Fruit fly (Drosophila melanogaster) whole organism, prepupa: ENCODE results near the gene CG12054.
A peak's percentile ranks its signal among the peaks of the same experiment; 100 is the strongest.

Experiments used
- CG10631 ChIP-seq: fragments of 200-800 bp; sonication (Bioruptor generic); optimal IDR thresholded peaks from 2 replicates; lab custom pipeline; 2016; ENCODE audit warnings: missing biosample characterization, missing genetic modification characterization
- CG11294 ChIP-seq: fragments of 200-800 bp; sonication (Bioruptor generic); IDR thresholded peaks from 2 replicates; pipeline ENCODE4 v1.3.6; 2022; ENCODE audit warnings: missing biosample characterization, missing genetic modification characterization
- CG11762 ChIP-seq: fragments of 200-800 bp; sonication (Bioruptor generic); optimal IDR thresholded peaks from 3 replicates; lab custom pipeline; 2016; ENCODE audit warnings: missing biosample characterization, missing genetic modification characterization; ENCODE audit not compliant: insufficient read depth
- CG11902 ChIP-seq: fragments of 200-800 bp; sonication (Bioruptor generic); optimal IDR thresholded peaks from 3 replicates; lab custom pipeline; 2016; ENCODE audit warnings: missing biosample characterization, missing genetic modification characterization
- CG15336 ChIP-seq: fragments of 200-800 bp; sonication (Bioruptor generic); IDR thresholded peaks from 2 replicates; pipeline ENCODE4 v1.3.6; 2022; ENCODE audit warnings: missing biosample characterization, missing genetic modification characterization
- CG1621 ChIP-seq: fragments of 200-800 bp; sonication (Bioruptor generic); optimal IDR thresholded peaks from 3 replicates; lab custom pipeline; 2018; ENCODE audit warnings: missing biosample characterization, mild to moderate bottlenecking, missing genetic modification characterization
- CG16779 ChIP-seq: fragments of 200-800 bp; sonication (Bioruptor generic); optimal IDR thresholded peaks from 3 replicates; lab custom pipeline; 2017; ENCODE audit warnings: missing biosample characterization, mild to moderate bottlenecking, missing genetic modification characterization
- CG3032 ChIP-seq: fragments of 200-800 bp; optimal IDR thresholded peaks from 2 replicates; lab custom pipeline; 2019; ENCODE audit warnings: missing biosample characterization, mild to moderate bottlenecking, missing genetic modification characterization, moderate library complexity
- CG31627 ChIP-seq: fragments of 200-800 bp; sonication (Bioruptor generic); optimal IDR thresholded peaks from 3 replicates; lab custom pipeline; 2016; ENCODE audit warnings: missing biosample characterization, missing genetic modification characterization
- CG32006 ChIP-seq: fragments of 200-800 bp; sonication (Bioruptor generic); optimal IDR thresholded peaks from 3 replicates; lab custom pipeline; 2017; ENCODE audit warnings: missing biosample characterization, mild to moderate bottlenecking, missing genetic modification characterization
- CG34406 ChIP-seq: fragments of 200-800 bp; sonication (Bioruptor generic); optimal IDR thresholded peaks from 3 replicates; lab custom pipeline; 2016; ENCODE audit warnings: missing biosample characterization, missing genetic modification characterization
- CG3919 ChIP-seq: fragments of 200-800 bp; sonication (Bioruptor generic); optimal IDR thresholded peaks from 3 replicates; lab custom pipeline; 2016; ENCODE audit warnings: missing biosample characterization, missing genetic modification characterization
- CG4318 ChIP-seq: fragments of 200-800 bp; sonication (Bioruptor generic); optimal IDR thresholded peaks from 3 replicates; lab custom pipeline; 2017; ENCODE audit warnings: missing biosample characterization, mild to moderate bottlenecking, missing genetic modification characterization
- CG6163 ChIP-seq: fragments of 200-800 bp; sonication (Bioruptor generic); IDR thresholded peaks from 3 replicates; pipeline ENCODE4 v1.3.6; 2022; ENCODE audit warnings: missing biosample characterization, missing genetic modification characterization
- CG6276 ChIP-seq: fragments of 200-800 bp; sonication (Bioruptor generic); optimal IDR thresholded peaks from 2 replicates; lab custom pipeline; 2017; ENCODE audit warnings: missing biosample characterization, mild to moderate bottlenecking, missing genetic modification characterization
- CG6808 ChIP-seq: fragments of 200-800 bp; sonication (Bioruptor generic); optimal IDR thresholded peaks from 3 replicates; lab custom pipeline; 2017; ENCODE audit warnings: missing biosample characterization, missing genetic modification characterization, mild to moderate bottlenecking, moderate library complexity, missing genetic modification reagents
- CG6854 ChIP-seq: fragments of 200-800 bp; sonication (Bioruptor generic); optimal IDR thresholded peaks from 2 replicates; lab custom pipeline; 2017; ENCODE audit warnings: missing biosample characterization, mild to moderate bottlenecking, missing genetic modification characterization
- CG7368 ChIP-seq: fragments of 200-800 bp; sonication (Bioruptor generic); optimal IDR thresholded peaks from 3 replicates; lab custom pipeline; 2016; ENCODE audit warnings: missing biosample characterization, missing genetic modification characterization
- CG8319 ChIP-seq: fragments of 200-800 bp; sonication (Bioruptor generic); optimal IDR thresholded peaks from 3 replicates; lab custom pipeline; 2016; ENCODE audit warnings: missing biosample characterization, missing genetic modification characterization
- CG8632 ChIP-seq: fragments of 200-800 bp; sonication (Bioruptor generic); optimal IDR thresholded peaks from 3 replicates; lab custom pipeline; 2016; ENCODE audit warnings: missing biosample characterization, missing genetic modification characterization
- CG9139 ChIP-seq: fragments of 200-800 bp; sonication (Bioruptor generic); optimal IDR thresholded peaks from 3 replicates; lab custom pipeline; 2017; ENCODE audit warnings: missing biosample characterization, mild to moderate bottlenecking, missing genetic modification characterization
- Ets21C ChIP-seq: fragments of 200-800 bp; sonication (Bioruptor generic); optimal IDR thresholded peaks from 3 replicates; lab custom pipeline; 2016; ENCODE audit warnings: missing biosample characterization, missing genetic modification characterization
- Ets96B ChIP-seq: fragments of 200-800 bp; optimal IDR thresholded peaks from 2 replicates; lab custom pipeline; 2019; ENCODE audit warnings: missing biosample characterization, mild to moderate bottlenecking, missing genetic modification characterization, moderate library complexity
- Gug ChIP-seq: fragments of 200-800 bp; sonication (Bioruptor generic); IDR thresholded peaks from 2 replicates; pipeline ENCODE4 v1.3.6; 2022; ENCODE audit warnings: missing biosample characterization, missing genetic modification characterization
- Hr38 ChIP-seq: sonication (Bioruptor generic); optimal IDR thresholded peaks from 2 replicates; lab custom pipeline; 2016; ENCODE audit warnings: missing biosample characterization, missing genetic modification characterization
- Hr4 ChIP-seq: fragments of 200-800 bp; sonication (Bioruptor generic); optimal IDR thresholded peaks from 3 replicates; lab custom pipeline; 2016; ENCODE audit warnings: missing biosample characterization, missing genetic modification characterization
- Lpt ChIP-seq: fragments of 200-800 bp; sonication (Bioruptor generic); optimal IDR thresholded peaks from 3 replicates; lab custom pipeline; 2016; ENCODE audit warnings: missing biosample characterization, missing genetic modification characterization
- Met ChIP-seq: fragments of 200-800 bp; sonication (Bioruptor generic); optimal IDR thresholded peaks from 3 replicates; lab custom pipeline; 2016; ENCODE audit warnings: missing biosample characterization, missing genetic modification characterization
- OdsH ChIP-seq: fragments of 200-800 bp; sonication (Bioruptor generic); optimal IDR thresholded peaks from 3 replicates; lab custom pipeline; 2016; ENCODE audit warnings: missing biosample characterization, missing genetic modification characterization
- Sox14 ChIP-seq: fragments of 200-800 bp; sonication (Bioruptor generic); optimal IDR thresholded peaks from 3 replicates; lab custom pipeline; 2016; ENCODE audit warnings: missing biosample characterization, missing genetic modification characterization
- Sox15 ChIP-seq: fragments of 200-800 bp; sonication (Bioruptor generic); optimal IDR thresholded peaks from 3 replicates; lab custom pipeline; 2016; ENCODE audit warnings: missing biosample characterization, missing genetic modification characterization
- acj6 ChIP-seq: fragments of 200-800 bp; sonication (Bioruptor generic); optimal IDR thresholded peaks from 3 replicates; lab custom pipeline; 2016; ENCODE audit warnings: missing biosample characterization, missing genetic modification characterization
- cyc ChIP-seq: fragments of 200-800 bp; sonication (Bioruptor generic); optimal IDR thresholded peaks from 3 replicates; lab custom pipeline; 2016; ENCODE audit warnings: missing biosample characterization, missing genetic modification characterization
- dac ChIP-seq: fragments of 200-800 bp; sonication (Bioruptor generic); optimal IDR thresholded peaks from 2 replicates; lab custom pipeline; 2017; ENCODE audit warnings: missing biosample characterization, mild to moderate bottlenecking, missing genetic modification characterization
- dsx ChIP-seq: fragments of 200-800 bp; optimal IDR thresholded peaks from 3 replicates; lab custom pipeline; 2019; ENCODE audit warnings: missing biosample characterization, mild to moderate bottlenecking, missing genetic modification characterization, moderate library complexity; ENCODE audit not compliant: poor library complexity, severe bottlenecking
- eg ChIP-seq: fragments of 200-800 bp; sonication (Bioruptor generic); IDR thresholded peaks from 3 replicates; pipeline ENCODE4 v1.3.6; 2022; ENCODE audit warnings: missing biosample characterization, missing genetic modification characterization
- esn ChIP-seq: fragments of 200-800 bp; sonication (Bioruptor generic); optimal IDR thresholded peaks from 2 replicates; lab custom pipeline; 2016; ENCODE audit warnings: missing biosample characterization, mild to moderate bottlenecking, missing genetic modification characterization, moderate library complexity
- fd59A ChIP-seq: fragments of 200-800 bp; sonication (Bioruptor generic); optimal IDR thresholded peaks from 2 replicates; lab custom pipeline; 2017; ENCODE audit warnings: missing biosample characterization, mild to moderate bottlenecking, missing genetic modification characterization, missing genetic modification reagents
- fd85E ChIP-seq: fragments of 200-800 bp; sonication (Bioruptor generic); optimal IDR thresholded peaks from 3 replicates; lab custom pipeline; 2016; ENCODE audit warnings: missing biosample characterization, missing genetic modification characterization
- fkh ChIP-seq: fragments of 200-800 bp; sonication (Bioruptor generic); optimal IDR thresholded peaks from 3 replicates; lab custom pipeline; 2017; ENCODE audit warnings: missing biosample characterization, mild to moderate bottlenecking, missing genetic modification characterization, moderate library complexity
- pdm3 ChIP-seq: fragments of 200-800 bp; sonication (Bioruptor generic); optimal IDR thresholded peaks from 3 replicates; lab custom pipeline; 2016; ENCODE audit warnings: missing biosample characterization, missing genetic modification characterization
- salr ChIP-seq, 2 experiments: fragments of 200-800 bp; sonication (Bioruptor generic); optimal IDR thresholded peaks; 3 replicates each; lab custom pipeline; 2016 to 2018; ENCODE audit warnings: missing biosample characterization in 2 of 2, missing genetic modification characterization in 2 of 2, mild to moderate bottlenecking in 1 of 2
- spab ChIP-seq: fragments of 200-800 bp; sonication (Bioruptor generic); optimal IDR thresholded peaks from 2 replicates; lab custom pipeline; 2017; ENCODE audit warnings: missing biosample characterization, mild to moderate bottlenecking, missing genetic modification characterization, missing genetic modification reagents
- ss ChIP-seq, 2 experiments: fragments of 200-800 bp; sonication (Bioruptor generic); optimal IDR thresholded peaks; 2 replicates in 1 of 2; 3 replicates in 1 of 2; lab custom pipeline; 2017 to 2018; ENCODE audit warnings: mild to moderate bottlenecking in 2 of 2, missing biosample characterization in 2 of 2, missing genetic modification characterization in 2 of 2, moderate library complexity in 1 of 2
- svp ChIP-seq: fragments of 200-800 bp; sonication (Bioruptor generic); peaks from one replicate; lab custom pipeline; 2016; ENCODE audit warnings: missing biosample characterization, missing genetic modification characterization
- topi ChIP-seq: fragments of 200-800 bp; sonication (Bioruptor generic); optimal IDR thresholded peaks from 3 replicates; lab custom pipeline; 2016; ENCODE audit warnings: missing biosample characterization, missing genetic modification characterization
- vri ChIP-seq: fragments of 200-800 bp; sonication (Bioruptor generic); optimal IDR thresholded peaks from 3 replicates; lab custom pipeline; 2016; ENCODE audit warnings: missing biosample characterization, mild to moderate bottlenecking, missing genetic modification characterization

The CG12054 gene

DNA sequence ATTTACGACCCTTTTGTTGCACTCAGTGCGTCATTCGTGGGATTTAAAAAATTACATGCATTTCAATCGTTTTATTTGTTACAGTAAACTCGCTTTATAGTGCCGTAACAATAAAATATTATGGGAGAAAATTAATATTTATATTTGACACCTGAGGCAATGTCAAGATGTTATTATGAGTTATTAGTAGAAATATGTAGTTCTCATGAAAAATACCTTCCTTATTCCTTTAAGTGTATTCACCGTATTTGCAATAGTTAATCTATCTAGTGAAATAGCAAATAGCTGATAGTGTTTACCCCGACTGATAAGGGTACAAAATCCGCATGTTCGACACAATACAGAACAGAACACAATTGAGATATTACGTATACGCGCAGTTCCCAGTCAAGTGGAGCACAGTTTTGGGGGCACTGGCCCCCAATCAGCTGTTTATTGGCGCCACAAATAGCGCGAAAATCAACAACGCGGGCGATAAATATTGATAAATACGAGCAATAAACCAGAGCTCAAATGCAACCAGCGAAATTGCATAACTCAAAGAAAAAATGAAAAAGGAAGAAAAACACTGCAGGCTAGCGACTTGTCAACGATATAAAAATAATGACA lies 30.0 kb downstream of the CG12054 start (continued):
- no peak for TF ChIP-seq spab (GFP tag; lab: Kevin White, UChicago)
- TF ChIP-seq CG6163 (GFP tag; lab: Robert Waterston, UW) = peak; percentile 16; the same call in 1 of the 3 replicates
- TF ChIP-seq CG8632 = peak; percentile 14
- TF ChIP-seq CG9139 = no peak
- peak; percentile 8 for TF ChIP-seq CG1621
- no peak for TF ChIP-seq CG6854 (GFP tag; lab: Kevin White, UChicago)
- no peak for TF ChIP-seq CG11902
- no peak for TF ChIP-seq dsx (GFP tag; lab: Kevin White, UChicago)
- no peak for TF ChIP-seq CG3032
- no peak for TF ChIP-seq Hr38 (GFP tag; lab: Kevin White, UChicago)
- TF ChIP-seq CG11762 = no peak
- no peak for TF ChIP-seq fd59A (GFP tag; lab: Kevin White, UChicago)
- TF ChIP-seq topi (GFP tag; lab: Kevin White, UChicago) = no peak
- peak; percentile 49 for TF ChIP-seq Hr4
- TF ChIP-seq Met (GFP tag; lab: Kevin White, UChicago) = no peak
- no peak for TF ChIP-seq esn (GFP tag; lab: Kevin White, UChicago)
- TF ChIP-seq CG4318 (GFP tag; lab: Kevin White, UChicago) = no peak
- no peak for TF ChIP-seq Ets21C (GFP tag; lab: Kevin White, UChicago)
- TF ChIP-seq dac = no peak
- no peak for TF ChIP-seq fkh (GFP tag; lab: Kevin White, UChicago)
- no peak for TF ChIP-seq CG7368 (GFP tag; lab: Kevin White, UChicago)

DNA sequence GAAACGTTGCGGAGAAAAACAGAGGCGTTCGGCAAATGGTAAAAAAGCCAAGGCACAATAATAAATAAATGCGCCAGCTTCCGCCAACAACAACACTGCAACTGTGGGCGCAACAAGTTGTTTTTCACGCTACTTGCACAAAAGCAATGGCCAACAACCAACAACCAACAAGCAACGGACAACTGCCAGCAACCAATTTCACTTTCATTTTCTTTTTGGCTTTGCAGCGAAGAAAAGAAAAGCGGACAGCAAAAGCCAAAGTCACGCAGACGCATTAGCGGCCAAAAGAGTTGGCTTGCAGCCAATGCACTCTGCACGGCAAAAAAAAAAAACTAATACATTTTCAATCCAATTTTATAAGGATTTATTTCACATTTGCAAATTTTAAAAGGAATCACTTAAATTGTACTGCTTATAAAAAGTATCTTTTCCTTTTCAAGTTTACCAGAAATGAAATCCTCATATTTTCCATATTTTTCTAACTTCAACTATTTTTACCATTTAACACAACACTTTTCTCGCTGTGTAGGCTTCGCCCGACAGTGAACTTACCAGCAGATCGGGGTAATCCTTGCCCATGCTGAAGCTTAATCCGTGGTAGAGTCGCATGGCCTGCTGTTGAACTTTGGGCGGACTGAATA lies 30.7 kb downstream of the CG12054 start:
- TF ChIP-seq dac (peak; percentile 16), Ets96B (tag; lab: Kevin White, UChicago) (no peak), eg (GFP tag; lab: Robert Waterston, UW) (peak; percentile 80), topi (GFP tag; lab: Kevin White, UChicago) (peak; percentile 1), ss (GFP tag; optimal IDR thresholded peaks at IDR 0.05; lab: Kevin White, UChicago) (no peak), CG6808 (GFP tag; lab: Kevin White, UChicago) (no peak), Ets21C (GFP tag; lab: Kevin White, UChicago) (no peak), fd85E (GFP tag; lab: Kevin White, UChicago) (no peak), Sox14 (peak; percentile 13), CG16779 (tag; lab: Kevin White, UChicago) (no peak), esn (GFP tag; lab: Kevin White, UChicago) (peak; percentile 5), CG1621 (no peak), CG6854 (GFP tag; lab: Kevin White, UChicago) (no peak), CG11294 (GFP tag; lab: Robert Waterston, UW) (0 out of 2 replicates have a peak, but pooled peaks have one; percentile 50), salr (GFP tag; optimal IDR thresholded peaks at IDR 0.05; lab: Kevin White, UChicago) (peak in 1 of 2 experiments; percentile 47), CG8319 (GFP tag; lab: Kevin White, UChicago) (no peak), CG6276 (GFP tag; lab: Kevin White, UChicago) (peak; percentile 84), CG11762 (no peak), dsx (GFP tag; lab: Kevin White, UChicago) (no peak), Lpt (GFP tag; lab: Kevin White, UChicago) (no peak), Sox15 (GFP tag; lab: Kevin White, UChicago) (no peak), acj6 (GFP tag; lab: Kevin White, UChicago) (peak; percentile 32), svp (GFP tag; lab: Kevin White, UChicago) (no peak), CG3919 (no peak), CG10631 (no peak), CG15336 (GFP tag; lab: Robert Waterston, UW) (peak; percentile 92), CG34406 (GFP tag; lab: Kevin White, UChicago) (peak; percentile 31), CG11902 (no peak), cyc (GFP tag; lab: Kevin White, UChicago) (no peak), pdm3 (peak; percentile 52), vri (GFP tag; lab: Kevin White, UChicago) (no peak), CG31627 (GFP tag; lab: Kevin White, UChicago) (no peak), spab (GFP tag; lab: Kevin White, UChicago) (no peak), Gug (GFP tag; lab: Robert Waterston, UW) (peak; percentile 69), CG6163 (GFP tag; lab: Robert Waterston, UW) (peak; percentile 57), OdsH (peak; percentile 44), CG8632 (no peak), CG9139 (no peak), CG32006 (GFP tag; lab: Kevin White, UChicago) (peak; percentile 88)
